Fruit fly (Drosophila melanogaster) whole organism, embryonic: ENCODE data around the gene MED15.

Experiments
- Ada2b ChIP-seq: fragments of 200-800 bp; sonication (Bioruptor generic); IDR thresholded peaks from 2 replicates; pipeline ENCODE4 v1.3.6; 2022; ENCODE audit warnings: missing biosample characterization, missing genetic modification characterization
- Atf3 ChIP-seq: fragments of 200-800 bp; sonication (Bioruptor generic); optimal IDR thresholded peaks from 3 replicates; lab custom pipeline; 2016; ENCODE audit warnings: missing biosample characterization, missing genetic modification characterization
- Blimp-1 ChIP-seq: fragments of 200-800 bp; sonication (Bioruptor generic); optimal IDR thresholded peaks from 3 replicates; lab custom pipeline; 2018; ENCODE audit warnings: missing biosample characterization, missing genetic modification characterization, mild to moderate bottlenecking, moderate library complexity, missing genetic modification reagents
- CG11398 ChIP-seq: fragments of 200-800 bp; sonication (Bioruptor generic); optimal IDR thresholded peaks from 2 replicates; lab custom pipeline; 2016; ENCODE audit warnings: missing biosample characterization, missing genetic modification characterization
- CG11560 ChIP-seq: fragments of 200-800 bp; sonication (Bioruptor generic); IDR thresholded peaks from 3 replicates; pipeline ENCODE4 v1.3.6; 2022; ENCODE audit warnings: missing biosample characterization, missing genetic modification characterization
- CG13424 ChIP-seq: fragments of 200-800 bp; sonication (Bioruptor generic); optimal IDR thresholded peaks from 2 replicates; lab custom pipeline; 2019; ENCODE audit warnings: missing biosample characterization, mild to moderate bottlenecking, missing genetic modification characterization, moderate library complexity
- CG14014 ChIP-seq: fragments of 200-800 bp; sonication (Bioruptor generic); IDR thresholded peaks from 2 replicates; pipeline ENCODE4 v1.3.6; 2022; ENCODE audit warnings: missing biosample characterization, missing genetic modification characterization
- CG14441 ChIP-seq: fragments of 200-800 bp; sonication (Bioruptor generic); IDR thresholded peaks from 2 replicates; pipeline ENCODE4 v1.3.6; 2022; ENCODE audit warnings: missing biosample characterization, missing genetic modification characterization
- CG14710 ChIP-seq: fragments of 200-800 bp; sonication (Bioruptor generic); optimal IDR thresholded peaks from 3 replicates; lab custom pipeline; 2019; ENCODE audit warnings: missing biosample characterization, mild to moderate bottlenecking, missing genetic modification characterization, moderate library complexity
- CG15073 ChIP-seq: fragments of 200-800 bp; sonication (Bioruptor generic); optimal IDR thresholded peaks from 2 replicates; lab custom pipeline; 2016; ENCODE audit warnings: missing biosample characterization, missing genetic modification characterization
- CG16815 ChIP-seq: fragments of 200-800 bp; sonication (Bioruptor generic); optimal IDR thresholded peaks from 3 replicates; lab custom pipeline; 2017; ENCODE audit warnings: missing biosample characterization, mild to moderate bottlenecking, missing genetic modification characterization
- CG17186 ChIP-seq: fragments of 200-800 bp; sonication (Bioruptor generic); optimal IDR thresholded peaks from 3 replicates; lab custom pipeline; 2017; ENCODE audit warnings: missing biosample characterization, missing genetic modification reagents, missing genetic modification characterization
- CG18011 ChIP-seq: fragments of 200-800 bp; sonication (Bioruptor generic); optimal IDR thresholded peaks from 2 replicates; lab custom pipeline; 2017; ENCODE audit warnings: missing biosample characterization, missing genetic modification characterization, mild to moderate bottlenecking, moderate library complexity, missing genotype
- CG33213 ChIP-seq: fragments of 200-800 bp; sonication (Bioruptor generic); optimal IDR thresholded peaks from 3 replicates; lab custom pipeline; 2016; ENCODE audit warnings: missing biosample characterization, missing genetic modification characterization
- CG34376 ChIP-seq: fragments of 200-800 bp; sonication (Bioruptor generic); optimal IDR thresholded peaks from 2 replicates; lab custom pipeline; 2018; ENCODE audit warnings: missing biosample characterization, mild to moderate bottlenecking, missing genetic modification characterization
- CG4328 ChIP-seq: fragments of 200-800 bp; sonication (Bioruptor generic); optimal IDR thresholded peaks from 3 replicates; lab custom pipeline; 2017; ENCODE audit warnings: missing biosample characterization, missing genetic modification reagents, missing genetic modification characterization
- CG8388 ChIP-seq: fragments of 200-800 bp; sonication (Bioruptor generic); optimal IDR thresholded peaks from 2 replicates; lab custom pipeline; 2019; ENCODE audit warnings: missing biosample characterization, mild to moderate bottlenecking, missing genetic modification characterization, moderate library complexity
- CrebB ChIP-seq: fragments of 200-800 bp; sonication (Bioruptor generic); optimal IDR thresholded peaks from 3 replicates; lab custom pipeline; 2018; ENCODE audit warnings: missing biosample characterization, mild to moderate bottlenecking, missing genetic modification characterization
- Dad ChIP-seq: fragments of 200-800 bp; sonication (Bioruptor generic); optimal IDR thresholded peaks from 3 replicates; lab custom pipeline; 2016; ENCODE audit warnings: missing biosample characterization, missing genetic modification characterization
- E2f1 ChIP-seq: fragments of 200-800 bp; sonication (Bioruptor generic); IDR thresholded peaks from 2 replicates; pipeline ENCODE4 v1.3.6; 2022; ENCODE audit warnings: missing biosample characterization, missing genetic modification characterization
- Hand ChIP-seq: fragments of 200-800 bp; sonication (Bioruptor generic); optimal IDR thresholded peaks from 2 replicates; lab custom pipeline; 2017; ENCODE audit warnings: mild to moderate bottlenecking, missing biosample characterization, missing genetic modification reagents, missing genetic modification characterization
- Hsf ChIP-seq: fragments of 200-800 bp; sonication (Bioruptor generic); optimal IDR thresholded peaks from 3 replicates; lab custom pipeline; 2016; ENCODE audit warnings: missing biosample characterization, missing genetic modification characterization
- Lim3 ChIP-seq: fragments of 200-800 bp; sonication (Bioruptor generic); IDR thresholded peaks from 2 replicates; pipeline ENCODE4 v1.3.6; 2022; ENCODE audit warnings: missing biosample characterization, missing genetic modification characterization
- PHDP ChIP-seq: fragments of 200-800 bp; sonication (Bioruptor generic); optimal IDR thresholded peaks from 3 replicates; lab custom pipeline; 2018; ENCODE audit warnings: missing biosample characterization, mild to moderate bottlenecking, missing genetic modification characterization, moderate library complexity
- Side ChIP-seq: fragments of 200-800 bp; sonication (Bioruptor generic); optimal IDR thresholded peaks from 2 replicates; lab custom pipeline; 2016; ENCODE audit warnings: missing biosample characterization, missing genetic modification characterization
- Sin3A ChIP-seq: fragments of >200 bp; optimal IDR thresholded peaks from 2 replicates; lab custom pipeline; 2018
- Sry-δ ChIP-seq: fragments of 200-800 bp; sonication (Bioruptor generic); optimal IDR thresholded peaks from 2 replicates; lab custom pipeline; 2016; ENCODE audit warnings: missing biosample characterization, missing genetic modification characterization
- Trl ChIP-seq, 3 experiments: fragments of >200 bp in 2 of 3; fragments of 200-800 bp in 1 of 3; sonication (Bioruptor generic) in 1 of 3; optimal IDR thresholded peaks; 2 replicates in 1 of 3; 3 replicates in 2 of 3; lab custom pipeline; 2016 to 2017; ENCODE audit warnings: missing biosample characterization in 1 of 3, missing genetic modification characterization in 1 of 3
- Xbp1 ChIP-seq: fragments of 200-800 bp; sonication (Bioruptor generic); optimal IDR thresholded peaks from 3 replicates; lab custom pipeline; 2016; ENCODE audit warnings: missing biosample characterization, mild to moderate bottlenecking, missing genetic modification characterization
- ac ChIP-seq: fragments of 200-800 bp; sonication (Bioruptor generic); optimal IDR thresholded peaks from 3 replicates; lab custom pipeline; 2017; ENCODE audit warnings: missing biosample characterization, mild to moderate bottlenecking, missing genetic modification characterization
- aop ChIP-seq: fragments of 200-800 bp; sonication (Bioruptor generic); IDR thresholded peaks from 2 replicates; pipeline ENCODE4 v1.3.6; 2022; ENCODE audit warnings: missing biosample characterization, missing genetic modification characterization
- ase ChIP-seq: fragments of 200-800 bp; sonication (Bioruptor generic); IDR thresholded peaks from 3 replicates; pipeline ENCODE4 v1.3.6; 2022; ENCODE audit warnings: missing biosample characterization, missing genetic modification characterization
- ato ChIP-seq: fragments of 200-800 bp; sonication (Bioruptor generic); IDR thresholded peaks from 2 replicates; pipeline ENCODE4 v1.3.6; 2022; ENCODE audit warnings: missing biosample characterization, missing genetic modification characterization; ENCODE audit not compliant: partially characterized antibody
- bigmax ChIP-seq: fragments of 200-800 bp; sonication (Bioruptor generic); optimal IDR thresholded peaks from 2 replicates; lab custom pipeline; 2018; ENCODE audit warnings: missing biosample characterization, mild to moderate bottlenecking, missing genetic modification characterization
- bsh ChIP-seq, 2 experiments: fragments of 200-800 bp; sonication (Bioruptor generic); optimal IDR thresholded peaks; 2 replicates each; lab custom pipeline; 2017 to 2018; ENCODE audit warnings: mild to moderate bottlenecking in 2 of 2, missing biosample characterization in 2 of 2, missing genetic modification characterization in 2 of 2, moderate library complexity in 1 of 2
- cas ChIP-seq: fragments of 200-800 bp; sonication (Bioruptor generic); IDR thresholded peaks from 2 replicates; pipeline ENCODE4 v1.3.6; 2022; ENCODE audit warnings: missing biosample characterization, missing genetic modification characterization
- chif ChIP-seq, 2 experiments: fragments of 200-800 bp; sonication (Bioruptor generic); optimal IDR thresholded peaks; 3 replicates each; lab custom pipeline; 2016; ENCODE audit warnings: missing biosample characterization in 2 of 2, missing genetic modification characterization in 2 of 2
- crol ChIP-seq: fragments of 200-800 bp; sonication (Bioruptor generic); IDR thresholded peaks from 2 replicates; pipeline ENCODE4 v1.3.6; 2022; ENCODE audit warnings: missing biosample characterization, missing genetic modification characterization
- dmrt99B ChIP-seq: fragments of 200-800 bp; sonication (Bioruptor generic); optimal IDR thresholded peaks from 2 replicates; lab custom pipeline; 2018; ENCODE audit warnings: missing biosample characterization, mild to moderate bottlenecking, missing genetic modification characterization, moderate library complexity
- lov ChIP-seq, 2 experiments: fragments of 200-800 bp in 1 of 2; fragments of >200 bp in 1 of 2; sonication (Bioruptor generic) in 1 of 2; IDR thresholded peaks in 1 of 2; optimal IDR thresholded peaks in 1 of 2; 2 replicates in 1 of 2; 3 replicates in 1 of 2; pipeline versions ENCODE4 v1.3.6 to Lab custom; 2017 to 2022; ENCODE audit warnings: missing biosample characterization in 1 of 2, missing genetic modification characterization in 1 of 2
- onecut ChIP-seq: fragments of 200-800 bp; sonication (Bioruptor generic); IDR thresholded peaks from 2 replicates; pipeline ENCODE4 v1.3.6; 2022; ENCODE audit warnings: missing biosample characterization, missing genetic modification characterization
- phol ChIP-seq: fragments of 200-800 bp; sonication (Bioruptor generic); optimal IDR thresholded peaks from 3 replicates; lab custom pipeline; 2018; ENCODE audit warnings: missing biosample characterization, mild to moderate bottlenecking, missing genetic modification characterization, moderate library complexity
- ro ChIP-seq: fragments of 200-800 bp; sonication (Bioruptor generic); IDR thresholded peaks from 2 replicates; pipeline ENCODE4 v1.3.6; 2022; ENCODE audit warnings: missing biosample characterization, missing genetic modification characterization
- sens-2 ChIP-seq: fragments of 200-800 bp; sonication (Bioruptor generic); IDR thresholded peaks from 2 replicates; pipeline ENCODE4 v1.3.6; 2022; ENCODE audit warnings: missing biosample characterization, missing genetic modification characterization
- stwl ChIP-seq: fragments of 200-800 bp; sonication (Bioruptor generic); optimal IDR thresholded peaks from 3 replicates; lab custom pipeline; 2018; ENCODE audit warnings: missing biosample characterization, mild to moderate bottlenecking, missing genetic modification characterization, moderate library complexity
- tin ChIP-seq: fragments of 200-800 bp; sonication (Bioruptor generic); optimal IDR thresholded peaks from 3 replicates; lab custom pipeline; 2016; ENCODE audit warnings: missing biosample characterization, missing genetic modification characterization
- tio ChIP-seq: fragments of 200-800 bp; sonication (Bioruptor generic); optimal IDR thresholded peaks from 2 replicates; lab custom pipeline; 2017; ENCODE audit warnings: missing biosample characterization, missing genetic modification characterization, inconsistent platforms
- trh ChIP-seq: fragments of 200-800 bp; sonication (Bioruptor generic); optimal IDR thresholded peaks from 2 replicates; lab custom pipeline; 2016; ENCODE audit warnings: missing biosample characterization, missing genetic modification characterization
- vvl ChIP-seq: fragments of 200-800 bp; sonication (Bioruptor generic); IDR thresholded peaks from 2 replicates; pipeline ENCODE4 v1.3.6; 2022; ENCODE audit warnings: missing biosample characterization, missing genetic modification characterization
- zen ChIP-seq: fragments of 200-800 bp; sonication (Bioruptor generic); optimal IDR thresholded peaks from 3 replicates; lab custom pipeline; 2018; ENCODE audit warnings: missing biosample characterization, mild to moderate bottlenecking, missing genetic modification characterization, moderate library complexity

MED15 gene

dm6 chr2L:472073-472590 is 681 bp upstream of the MED15 start, which contains the start of gene CG4297 (continued):
- TF ChIP-seq CG14710 (tag; lab: Kevin White, UChicago) (peak; percentile 75), sens-2 (GFP tag; lab: Robert Waterston, UW) (no peak), CG4328 (GFP tag; lab: Kevin White, UChicago) (peak; percentile 90), Blimp-1 (GFP tag; lab: Kevin White, UChicago) (peak; percentile 91), Sry-δ (GFP tag; lab: Kevin White, UChicago) (peak; percentile 59), crol (no peak), CG13424 (tag; lab: Kevin White, UChicago) (peak; percentile 91), cas (GFP tag; lab: Robert Waterston, UW) (no peak), CG16815 (GFP tag; lab: Kevin White, UChicago) (peak; percentile 77), stwl (tag; lab: Kevin White, UChicago) (no peak), zen (tag; lab: Kevin White, UChicago) (peak; percentile 71), Hsf (GFP tag; lab: Kevin White, UChicago) (peak; percentile 94), CG14441 (GFP tag; lab: Robert Waterston, UW) (no peak), Xbp1 (GFP tag; lab: Kevin White, UChicago) (peak; percentile 94), E2f1 (no peak), CG33213 (GFP tag; lab: Kevin White, UChicago) (peak; percentile 95), CG14014 (no peak), Side (GFP tag; lab: Kevin White, UChicago) (peak; percentile 94), tin (GFP tag; lab: Kevin White, UChicago) (peak; percentile 93), CG15073 (GFP tag; lab: Kevin White, UChicago) (peak; percentile 68), PHDP (tag; lab: Kevin White, UChicago) (peak; percentile 92), CG18011 (peak; percentile 75), bsh (GFP tag; optimal IDR thresholded peaks at IDR 0.05; lab: Kevin White, UChicago) (peak; percentile 24 to 93), ro (GFP tag; lab: Robert Waterston, UW) (no peak), vvl (GFP tag; lab: Robert Waterston, UW) (no peak), ato (no peak), CG8388 (GFP tag; lab: Kevin White, UChicago) (peak; percentile 89), tio (GFP tag; lab: Kevin White, UChicago) (peak; percentile 83), Sin3A (lab: Kevin White, UChicago) (no peak), Trl (optimal IDR thresholded peaks at IDR 0.05; lab: Kevin White, UChicago) (peak; percentile 78 to 94), Trl (GFP tag; optimal IDR thresholded peaks at IDR 0.05; lab: Kevin White, UChicago) (peak; percentile 96), CG11398 (GFP tag; lab: Kevin White, UChicago) (peak; percentile 93), Atf3 (GFP tag; lab: Kevin White, UChicago) (peak; percentile 92), ase (no peak), onecut (GFP tag; lab: Robert Waterston, UW) (peak; percentile 88), phol (peak; percentile 91), CrebB (tag; lab: Kevin White, UChicago) (peak; percentile 93), CG34376 (GFP tag; lab: Kevin White, UChicago) (peak; percentile 94), ac (GFP tag; lab: Kevin White, UChicago) (peak; percentile 44), lov (optimal IDR thresholded peaks at IDR 0.05; lab: Kevin White, UChicago) (no peak), lov (GFP tag; IDR thresholded peaks at IDR 0.05; lab: Robert Waterston, UW) (no peak), dmrt99B (tag; lab: Kevin White, UChicago) (peak; percentile 95), Dad (GFP tag; lab: Kevin White, UChicago) (peak; percentile 94), Ada2b (GFP tag; lab: Robert Waterston, UW) (no peak), aop (GFP tag; lab: Robert Waterston, UW) (no peak), bigmax (GFP tag; lab: Kevin White, UChicago) (peak; percentile 77), Hand (peak; percentile 94), Lim3 (no peak), CG11560 (tag; lab: Robert Waterston, UW) (no peak), CG17186 (GFP tag; lab: Kevin White, UChicago) (peak; percentile 83), trh (GFP tag; lab: Kevin White, UChicago) (peak; percentile 79), chif (GFP tag; optimal IDR thresholded peaks at IDR 0.05; lab: Kevin White, UChicago) (peak; percentile 90 to 94)
